Worm (Caenorhabditis elegans) whole organism, L3 larva: ENCODE results near the gene nlt-1.

Experiments used
- elt-3 ChIP-seq, 3 experiments: fragments of 150-350 bp in 1 of 3; sonication (generic microtip) in 2 of 3; optimal IDR thresholded peaks; 2 replicates in 2 of 3; 4 replicates in 1 of 3; lab custom pipeline; 2014 to 2017; ENCODE audit warnings: missing biosample characterization in 3 of 3, missing genetic modification characterization in 3 of 3
- jun-1 ChIP-seq: fragments of 150-350 bp; optimal IDR thresholded peaks from 2 replicates; lab custom pipeline; 2014; ENCODE audit warnings: missing biosample characterization, missing genetic modification reagents, missing genetic modification characterization
- nhr-12 ChIP-seq: fragments of 150-350 bp; optimal IDR thresholded peaks from 2 replicates; lab custom pipeline; 2014; ENCODE audit warnings: missing biosample characterization, missing genetic modification characterization
- nhr-23 ChIP-seq: fragments of 150-350 bp; optimal IDR thresholded peaks from 2 replicates; lab custom pipeline; 2014; ENCODE audit warnings: missing biosample characterization, missing genetic modification reagents, missing genetic modification characterization
- nhr-237 ChIP-seq: fragments of 150-350 bp; optimal IDR thresholded peaks from 2 replicates; lab custom pipeline; 2014; ENCODE audit warnings: missing biosample characterization, missing genetic modification characterization
- nhr-28 ChIP-seq: fragments of 150-350 bp; optimal IDR thresholded peaks from 2 replicates; lab custom pipeline; 2014; ENCODE audit warnings: missing biosample characterization, missing genetic modification characterization
- pha-4 ChIP-seq: fragments of 150-350 bp; optimal IDR thresholded peaks from 2 replicates; lab custom pipeline; 2014; ENCODE audit warnings: missing biosample characterization, missing genetic modification reagents, missing genetic modification characterization
- pqm-1 ChIP-seq: fragments of 150-350 bp; optimal IDR thresholded peaks from 2 replicates; lab custom pipeline; 2017; ENCODE audit warnings: missing biosample characterization, missing genetic modification characterization, inconsistent platforms
- sea-2 ChIP-seq: fragments of 150-350 bp; sonication (generic microtip); optimal IDR thresholded peaks from 4 replicates; lab custom pipeline; 2014; ENCODE audit warnings: missing biosample characterization, missing genetic modification reagents, missing genetic modification characterization
- skn-1 ChIP-seq: fragments of 150-350 bp; optimal IDR thresholded peaks from 2 replicates; lab custom pipeline; 2014; ENCODE audit warnings: missing biosample characterization, missing genetic modification characterization

ce11 chrII:9956116-9956515, 44.8 kb downstream of the nlt-1 start:
- TF ChIP-seq nhr-12 (no peak), elt-3 (tag; optimal IDR thresholded peaks at IDR 0.05; lab: Kevin White, UChicago) (no peak), jun-1 (no peak), nhr-23 (tag; lab: Kevin White, UChicago) (no peak), sea-2 (GFP tag; lab: Kevin White, UChicago) (no peak), nhr-28 (tag; lab: Kevin White, UChicago) (no peak), pha-4 (tag; lab: Kevin White, UChicago) (no peak), nhr-237 (tag; lab: Kevin White, UChicago) (no peak), skn-1 (tag; lab: Kevin White, UChicago) (no peak), pqm-1 (no peak)
